Fruit fly (Drosophila melanogaster) ovary, adult (tissue): ENCODE data around the gene CG11529.

Experiments
- CG17801 ChIP-seq: fragments of 200-800 bp; optimal IDR thresholded peaks from 2 replicates; lab custom pipeline; 2019; ENCODE audit warnings: missing biosample characterization, mild to moderate bottlenecking, missing genetic modification characterization, moderate library complexity; ENCODE audit not compliant: partially characterized antibody

The CG11529 gene

dm6 chr3L:12197491-12197890 is at the start of gene CG11529:
Gene CG11529 (plus strand): TSS chr3L:12197791.
- TF ChIP-seq CG17801 (GFP tag; lab: Kevin White, UChicago) = no peak

- no peak for TF ChIP-seq CG17801 (GFP tag; lab: Kevin White, UChicago)
These were observed 48.6 kb upstream of the CG11529 start, which contains the start of gene CG32099 for dm6 chr3L:12149024-12149423. Gene CG32099 (plus strand): TSS chr3L:12149273.

dm6 chr3L:12162156-12162682 is 35.4 kb upstream of the CG11529 start:
- no peak for TF ChIP-seq CG17801 (GFP tag; lab: Kevin White, UChicago)

DNA sequence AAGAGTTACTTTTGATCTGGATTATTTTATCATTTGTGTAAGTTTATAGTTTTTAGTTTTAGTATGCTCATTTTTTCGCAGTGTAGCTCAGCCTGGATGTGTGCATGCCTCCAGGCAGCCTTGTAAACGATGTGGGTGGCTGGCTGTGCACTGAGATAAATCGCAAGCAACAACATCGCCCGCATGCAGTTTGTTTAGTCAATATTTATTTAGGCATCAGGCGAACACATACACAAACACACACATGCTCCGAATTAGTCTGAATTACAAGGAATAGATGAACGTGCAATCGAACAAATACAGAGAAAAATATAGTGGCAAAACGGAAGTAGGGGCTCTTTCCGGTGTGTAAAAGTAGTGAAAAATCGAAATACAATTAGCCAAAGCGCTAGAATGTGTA is 34.5 kb upstream of the CG11529 start:
- no peak for TF ChIP-seq CG17801 (GFP tag; lab: Kevin White, UChicago)

- TF ChIP-seq CG17801 (GFP tag; lab: Kevin White, UChicago) = no peak
These were observed 33.9 kb upstream of the CG11529 start, which contains the start of gene CG9760 for dm6 chr3L:12163693-12164092. Gene CG9760 (minus strand): TSS chr3L:12163735.

DNA sequence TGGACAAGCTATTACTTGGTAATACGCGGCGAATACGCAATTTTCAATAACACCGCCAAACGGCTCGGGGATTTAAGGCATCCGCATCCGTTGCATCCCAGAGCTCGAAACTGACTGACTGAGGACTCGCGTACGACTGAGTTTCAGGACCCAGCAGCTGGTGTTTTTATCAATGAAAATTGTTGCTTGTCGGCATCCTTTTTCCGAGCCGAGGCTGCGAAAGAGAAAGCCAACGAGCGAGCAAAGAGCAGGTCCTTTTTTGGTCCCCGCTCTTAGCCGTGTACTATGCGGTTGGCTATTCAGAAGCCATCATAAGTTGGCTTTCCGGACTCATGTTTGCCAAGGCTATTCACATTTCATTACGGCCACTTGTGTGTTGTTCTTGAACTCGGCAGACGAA is 22.2 kb upstream of the CG11529 start, which contains the start of gene Rh7:
Gene Rh7 (minus strand): TSS at position 101 of the 400 bp plus-strand sequence.
- no peak for TF ChIP-seq CG17801 (GFP tag; lab: Kevin White, UChicago)

DNA sequence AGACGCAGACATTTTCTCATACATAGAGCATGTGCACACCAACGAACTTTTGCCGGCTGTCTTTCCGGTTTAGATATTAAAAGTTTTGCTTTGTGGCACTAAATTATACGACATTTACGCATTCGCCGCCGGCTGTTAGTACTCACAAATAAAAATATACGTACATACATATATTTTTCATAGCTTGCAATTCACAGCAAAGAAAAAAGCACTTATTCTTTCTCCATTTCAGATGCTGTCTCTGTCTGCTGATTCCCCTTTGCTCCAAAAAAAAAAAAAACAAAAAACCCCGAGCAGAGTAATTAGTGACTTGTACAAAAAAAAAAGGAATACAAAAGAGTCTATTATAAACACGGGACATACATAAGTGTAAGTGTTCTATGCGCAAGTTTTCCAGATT is 20.3 kb upstream of the CG11529 start, which contains the start of gene CAH2:
Gene CAH2 (plus strand): TSS at position 301 of the 400 bp plus-strand sequence.
- TF ChIP-seq CG17801 (GFP tag; lab: Kevin White, UChicago) = no peak

dm6 chr3L:12178847-12179437 is 18.6 kb upstream of the CG11529 start:
- TF ChIP-seq CG17801 (GFP tag; lab: Kevin White, UChicago) = peak; percentile 16

- TF ChIP-seq CG17801 (GFP tag; lab: Kevin White, UChicago) = no peak
These were observed 13.6 kb upstream of the CG11529 start for dm6 chr3L:12183967-12184366.

- no peak for TF ChIP-seq CG17801 (GFP tag; lab: Kevin White, UChicago)
These were observed 13.0 kb upstream of the CG11529 start, which contains the start of gene Miox for dm6 chr3L:12184564-12185034. Gene Miox (plus strand): TSS chr3L:12184984.

DNA sequence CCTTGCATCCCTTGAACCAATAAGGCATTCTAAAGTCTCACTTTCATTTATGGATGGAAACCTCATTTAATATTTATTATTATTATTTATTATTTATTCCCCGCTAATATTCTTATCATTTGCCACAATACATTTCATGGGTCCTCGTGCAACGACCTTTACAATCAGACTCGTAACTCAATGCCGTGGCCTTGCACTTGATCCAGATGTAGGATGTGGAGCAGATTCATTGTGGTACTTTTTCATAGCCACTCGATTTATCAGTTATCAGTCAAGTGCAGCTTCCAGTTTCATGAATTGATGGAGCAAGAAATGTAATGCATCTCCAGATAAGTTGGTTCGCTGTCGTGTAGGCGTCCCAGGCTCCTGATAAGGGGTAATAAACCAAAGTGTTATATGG is 12.3 kb upstream of the CG11529 start:
- TF ChIP-seq CG17801 (GFP tag; lab: Kevin White, UChicago) = no peak

DNA sequence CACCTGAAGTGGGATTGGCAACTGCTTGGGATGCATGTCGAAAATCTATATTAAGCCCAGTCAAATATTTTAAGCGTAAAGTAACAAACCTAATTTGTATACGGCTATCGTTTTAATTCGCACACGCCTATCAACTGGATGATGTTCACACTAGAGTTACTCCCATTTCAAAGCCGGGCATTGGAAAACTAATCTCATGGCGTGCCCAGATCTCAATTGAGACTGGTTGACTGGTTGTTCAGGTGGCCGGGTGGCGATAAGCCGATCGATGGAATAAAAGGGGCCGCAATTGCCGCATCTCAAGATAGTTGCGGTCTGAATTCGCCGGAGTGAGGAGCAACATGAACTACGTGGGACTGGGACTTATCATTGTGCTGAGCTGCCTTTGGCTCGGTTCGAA is 9.1 kb upstream of the CG11529 start, which contains the start of gene Est-6:
Gene Est-6 (plus strand): TSS at position 301 of the 400 bp plus-strand sequence.
- no peak for TF ChIP-seq CG17801 (GFP tag; lab: Kevin White, UChicago)

DNA sequence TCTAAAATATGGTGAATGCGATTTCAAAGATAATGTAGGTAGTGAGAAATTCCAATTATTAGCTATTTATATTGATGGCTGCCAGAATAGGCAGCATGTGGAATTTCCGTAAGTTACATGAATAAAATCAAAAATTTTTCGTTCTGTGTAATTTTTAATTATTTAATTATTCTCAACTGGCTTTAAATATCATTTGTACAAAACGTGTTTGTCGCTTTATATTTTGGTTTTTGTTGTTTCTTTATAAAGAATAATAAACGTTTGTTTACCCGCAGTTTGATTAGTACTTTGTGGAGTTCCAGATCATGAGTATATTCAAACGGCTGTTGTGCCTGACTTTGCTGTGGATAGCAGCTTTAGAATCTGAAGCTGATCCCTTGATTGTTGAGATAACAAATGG is 7.2 kb upstream of the CG11529 start, which contains the start of gene Est-P:
Gene Est-P (plus strand): TSS at position 301 of the 400 bp plus-strand sequence.
- TF ChIP-seq CG17801 (GFP tag; lab: Kevin White, UChicago) = no peak

- no peak for TF ChIP-seq CG17801 (GFP tag; lab: Kevin White, UChicago)
These were observed 4.1 kb upstream of the CG11529 start, which contains the start of gene thoc6 for dm6 chr3L:12193485-12193884. Gene thoc6 (minus strand): TSS chr3L:12193688.

DNA sequence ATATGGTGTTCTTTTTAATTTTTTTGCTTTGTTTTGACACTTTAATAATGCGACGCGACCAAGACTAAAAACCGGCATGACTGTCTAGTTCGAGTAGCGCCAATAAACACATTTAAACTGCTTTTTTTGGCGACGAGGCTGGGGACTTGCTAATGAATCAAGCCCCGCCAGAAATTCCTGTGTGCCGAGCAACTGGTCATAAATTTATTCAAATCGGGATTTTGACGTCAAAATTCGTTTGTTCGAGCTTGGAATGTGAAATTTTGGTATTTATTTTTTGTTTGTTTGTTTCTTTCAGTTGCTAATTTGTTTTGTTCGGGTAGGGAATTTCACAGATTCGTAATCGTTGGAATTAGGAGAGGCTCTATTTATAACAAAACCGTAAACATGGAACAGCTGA is 5.4 kb downstream of the CG11529 start:
- TF ChIP-seq CG17801 (GFP tag; lab: Kevin White, UChicago) = no peak

dm6 chr3L:12203736-12204135 is 6.1 kb downstream of the CG11529 start, which contains the start of gene Ak1:
Gene Ak1 (minus strand): TSS chr3L:12204082.
- no peak for TF ChIP-seq CG17801 (GFP tag; lab: Kevin White, UChicago)
